Worm (Caenorhabditis elegans) whole organism, L2 larva: ENCODE data around the gene C17G10.10.

Experiments
- R02D3.7 ChIP-seq: fragments of 150-350 bp; optimal IDR thresholded peaks from 2 replicates; lab custom pipeline; 2014; ENCODE audit warnings: missing biosample characterization, missing genetic modification characterization
- ZK546.5 ChIP-seq: sonication (generic microtip); optimal IDR thresholded peaks from 2 replicates; lab custom pipeline; 2017; ENCODE audit warnings: missing biosample characterization, missing genetic modification characterization
- alr-1 ChIP-seq: fragments of 150-350 bp; optimal IDR thresholded peaks from 2 replicates; lab custom pipeline; 2014; ENCODE audit warnings: missing biosample characterization, missing genetic modification characterization
- ceh-82 ChIP-seq: fragments of 150-350 bp; optimal IDR thresholded peaks from 2 replicates; lab custom pipeline; 2014; ENCODE audit warnings: missing biosample characterization, missing genetic modification characterization
- dmd-4 ChIP-seq: sonication (generic microtip); optimal IDR thresholded peaks from 2 replicates; lab custom pipeline; 2017; ENCODE audit warnings: missing biosample characterization, missing genetic modification characterization
- lin-13 ChIP-seq: fragments of 150-350 bp; optimal IDR thresholded peaks from 2 replicates; lab custom pipeline; 2014; ENCODE audit warnings: missing biosample characterization, missing genetic modification reagents, missing genetic modification characterization
- nhr-21 ChIP-seq: fragments of 150-350 bp; optimal IDR thresholded peaks from 2 replicates; lab custom pipeline; 2014; ENCODE audit warnings: missing biosample characterization, missing genetic modification characterization
- peb-1 ChIP-seq: fragments of 150-350 bp; optimal IDR thresholded peaks from 2 replicates; lab custom pipeline; 2014; ENCODE audit warnings: missing biosample characterization, missing genetic modification characterization
- unc-39 ChIP-seq: fragments of 150-350 bp; optimal IDR thresholded peaks from 2 replicates; lab custom pipeline; 2014; ENCODE audit warnings: missing biosample characterization, missing genetic modification characterization
- zag-1 ChIP-seq: fragments of 150-350 bp; optimal IDR thresholded peaks from 2 replicates; lab custom pipeline; 2014; ENCODE audit warnings: missing biosample characterization, missing genetic modification characterization

ce11 chrII:5591558-5591957, 7.6 kb downstream of the C17G10.10 start:
- no peak for TF ChIP-seq R02D3.7
- TF ChIP-seq ZK546.5: no peak
- TF ChIP-seq dmd-4 (tag; lab: Kevin White, UChicago): no peak
- TF ChIP-seq nhr-21 (tag; lab: Kevin White, UChicago): no peak
- no peak for TF ChIP-seq lin-13 (GFP tag; lab: Kevin White, UChicago)
- no peak for TF ChIP-seq zag-1
- no peak for TF ChIP-seq alr-1 (tag; lab: Kevin White, UChicago)
- TF ChIP-seq unc-39 (tag; lab: Kevin White, UChicago): no peak
- TF ChIP-seq peb-1 (tag; lab: Kevin White, UChicago): no peak
- TF ChIP-seq ceh-82 (tag; lab: Kevin White, UChicago): no peak
